Worm (Caenorhabditis elegans): ENCODE results near the gene clec-119.

clec-119 gene

DNA sequence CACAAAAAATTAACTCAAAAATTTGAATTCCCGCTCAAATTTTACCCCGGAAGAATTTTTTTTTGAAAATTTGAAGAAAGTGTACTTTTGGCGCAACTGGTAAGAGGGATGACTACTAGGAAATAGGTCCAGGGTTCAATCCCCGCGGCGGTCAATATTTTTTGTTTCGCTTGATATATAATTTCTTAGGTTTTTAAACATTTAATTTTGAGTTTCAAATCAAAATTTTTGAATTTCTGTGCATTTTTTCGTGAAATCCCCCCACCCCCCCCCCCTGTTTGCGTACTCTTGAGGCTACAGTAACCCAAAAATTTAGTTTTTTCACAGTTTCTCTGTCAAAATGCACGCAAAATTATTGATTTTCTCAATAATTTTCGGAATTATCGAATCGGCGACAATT lies 42.4 kb downstream of the clec-119 start, which contains the start of gene Y57G7A.1:
Y57G7A.1 (plus strand) TSS at position 301 of the 400 bp plus-strand sequence.
- no peak for TF ChIP-seq F13C5.2 (tag; optimal IDR thresholded peaks at IDR 0.05)
- TF ChIP-seq ama-1 (optimal IDR thresholded peaks at IDR 0.05) = no peak
- TF ChIP-seq B0310.2 (tag; optimal IDR thresholded peaks at IDR 0.05) = no peak
- no peak for TF ChIP-seq scrt-1 (GFP tag; IDR thresholded peaks at IDR 0.05)
- no peak for TF ChIP-seq ceh-13 (GFP tag; optimal IDR thresholded peaks at IDR 0.05)
- no peak for TF ChIP-seq hmg-4 (GFP tag; optimal IDR thresholded peaks at IDR 0.05)
- no peak for TF ChIP-seq flt-1 (GFP tag; IDR thresholded peaks at IDR 0.05)
- TF ChIP-seq hnd-1 (tag; optimal IDR thresholded peaks at IDR 0.05) = no peak
- TF ChIP-seq tra-4 (tag; optimal IDR thresholded peaks at IDR 0.05) = no peak
- TF ChIP-seq hmbx-1 (tag; optimal IDR thresholded peaks at IDR 0.05) = no peak

DNA sequence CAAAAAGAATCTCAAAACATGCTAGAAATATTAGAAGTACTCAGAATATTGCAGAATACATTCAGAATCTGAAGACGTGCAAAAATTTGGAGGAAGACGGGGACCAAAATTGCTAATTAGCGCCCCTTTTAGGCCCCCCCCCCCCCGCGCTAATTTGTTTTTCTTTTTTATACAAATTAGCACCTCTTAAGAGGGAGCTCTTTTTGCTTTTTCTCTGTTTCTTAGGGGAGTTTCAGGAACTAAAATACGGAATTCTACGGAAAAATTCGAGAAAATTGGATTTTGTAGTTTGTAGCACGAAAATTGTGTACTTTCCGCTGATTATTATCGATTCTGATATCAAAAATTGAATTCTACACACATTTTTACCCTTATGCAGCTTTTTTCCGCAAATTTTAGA lies 45.8 kb downstream of the clec-119 start, which contains the start of gene glb-31:
glb-31 (minus strand) TSS at position 101 of the 400 bp plus-strand sequence.
- TF ChIP-seq tra-4 (tag; optimal IDR thresholded peaks at IDR 0.05) = no peak
- TF ChIP-seq B0310.2 (tag; optimal IDR thresholded peaks at IDR 0.05) = no peak
- no peak for TF ChIP-seq flt-1 (GFP tag; IDR thresholded peaks at IDR 0.05)
- no peak for TF ChIP-seq hnd-1 (tag; optimal IDR thresholded peaks at IDR 0.05)
- TF ChIP-seq scrt-1 (GFP tag; IDR thresholded peaks at IDR 0.05) = no peak

DNA sequence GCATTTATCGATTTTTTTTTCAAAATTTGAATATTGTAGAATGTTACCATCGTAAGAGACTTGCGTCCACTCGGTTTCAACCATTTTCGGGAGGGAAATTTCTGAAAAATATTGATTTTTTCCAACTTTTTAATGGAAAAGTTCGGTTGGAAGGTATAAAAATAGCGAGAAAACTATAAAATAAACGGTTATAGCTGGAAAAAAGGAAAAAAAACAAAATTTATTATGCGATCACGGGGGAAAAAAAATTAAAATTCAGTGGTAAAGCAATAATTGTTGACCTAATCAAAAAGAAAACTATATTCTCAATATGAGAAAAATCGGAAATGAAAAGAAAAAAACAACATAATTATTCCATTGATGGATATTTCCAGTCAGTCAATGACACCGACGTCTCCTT lies 50.3 kb downstream of the clec-119 start, which contains the start of gene emc-2:
emc-2 (minus strand) TSS at position 101 of the 400 bp plus-strand sequence.
- TF ChIP-seq hnd-1 (tag; optimal IDR thresholded peaks at IDR 0.05) (no peak), ceh-13 (GFP tag; optimal IDR thresholded peaks at IDR 0.05) (no peak), ama-1 (optimal IDR thresholded peaks at IDR 0.05) (no peak), tbx-37 (GFP tag; conservative IDR thresholded peaks at IDR 0.05) (no peak), ets-7 (tag; optimal IDR thresholded peaks at IDR 0.05) (no peak), scrt-1 (GFP tag; IDR thresholded peaks at IDR 0.05) (no peak), tra-4 (tag; optimal IDR thresholded peaks at IDR 0.05) (no peak), F13C5.2 (tag; optimal IDR thresholded peaks at IDR 0.05) (no peak), flt-1 (GFP tag; IDR thresholded peaks at IDR 0.05) (no peak), sea-1 (GFP tag; conservative IDR thresholded peaks at IDR 0.05) (no peak), B0310.2 (tag; optimal IDR thresholded peaks at IDR 0.05) (no peak), aly-1 (tag; optimal IDR thresholded peaks at IDR 0.05) (no peak), tbx-11 (GFP tag; IDR thresholded peaks at IDR 0.05) (no peak), pes-1 (GFP tag; IDR thresholded peaks at IDR 0.05) (no peak), ceh-36 (tag; optimal IDR thresholded peaks at IDR 0.05) (no peak), hmbx-1 (tag; optimal IDR thresholded peaks at IDR 0.05) (no peak)

DNA sequence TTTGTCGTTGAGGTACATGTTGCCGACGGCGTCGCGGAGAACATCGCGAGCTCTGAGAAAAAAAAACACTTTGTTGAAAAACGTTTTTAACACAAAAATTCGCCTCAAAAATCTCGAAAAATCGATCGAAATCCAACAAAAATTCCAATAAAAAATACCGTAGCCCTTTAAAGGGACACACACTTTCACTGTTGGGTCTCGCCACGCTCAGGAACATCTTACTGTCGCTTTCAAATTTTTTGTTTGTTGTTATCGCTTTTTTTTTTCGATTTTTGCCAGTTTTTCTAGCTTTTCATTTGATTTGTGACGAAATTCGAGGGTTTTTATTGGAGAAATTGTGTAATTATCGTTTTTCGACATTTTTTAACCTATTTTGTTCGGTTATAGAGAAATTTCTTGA lies 50.8 kb downstream of the clec-119 start:
- no peak for TF ChIP-seq tbx-37 (GFP tag; conservative IDR thresholded peaks at IDR 0.05)
- no peak for TF ChIP-seq tbx-11 (GFP tag; IDR thresholded peaks at IDR 0.05)
- no peak for TF ChIP-seq hmbx-1 (tag; optimal IDR thresholded peaks at IDR 0.05)
- TF ChIP-seq ama-1 (optimal IDR thresholded peaks at IDR 0.05) = no peak
- no peak for TF ChIP-seq F13C5.2 (tag; optimal IDR thresholded peaks at IDR 0.05)
- no peak for TF ChIP-seq tra-4 (tag; optimal IDR thresholded peaks at IDR 0.05)
- no peak for TF ChIP-seq ceh-13 (GFP tag; optimal IDR thresholded peaks at IDR 0.05)
- TF ChIP-seq pes-1 (GFP tag; IDR thresholded peaks at IDR 0.05) = no peak
- no peak for TF ChIP-seq aly-1 (tag; optimal IDR thresholded peaks at IDR 0.05)
- TF ChIP-seq hmg-4 (GFP tag; optimal IDR thresholded peaks at IDR 0.05) = no peak
- TF ChIP-seq hnd-1 (tag; optimal IDR thresholded peaks at IDR 0.05) = no peak
- no peak for TF ChIP-seq B0310.2 (tag; optimal IDR thresholded peaks at IDR 0.05)
- TF ChIP-seq ceh-36 (tag; optimal IDR thresholded peaks at IDR 0.05) = no peak
- no peak for TF ChIP-seq flt-1 (GFP tag; IDR thresholded peaks at IDR 0.05)
- TF ChIP-seq scrt-1 (GFP tag; IDR thresholded peaks at IDR 0.05) = no peak
